Fruit fly (Drosophila melanogaster) whole organism: Measurements from ENCODE around the gene spoon.

Experiments
- CG8478 ChIP-seq: fragments of >200 bp; optimal IDR thresholded peaks from 2 replicates; lab custom pipeline; 2018; ENCODE audit warnings: inconsistent platforms
- Dll ChIP-seq: fragments of >200 bp; optimal IDR thresholded peaks from 2 replicates; lab custom pipeline; 2017
- EcR ChIP-seq, 2 experiments: fragments of >200 bp; optimal IDR thresholded peaks; 2 replicates each; lab custom pipeline; 2017; ENCODE audit warnings: missing biosample characterization in 2 of 2, missing genetic modification characterization in 2 of 2, missing genetic modification reagents in 2 of 2
- pan ChIP-seq: fragments of >200 bp; optimal IDR thresholded peaks from 2 replicates; lab custom pipeline; 2017
- psq ChIP-seq: fragments of >200 bp; optimal IDR thresholded peaks from 2 replicates; lab custom pipeline; 2017
- usp ChIP-seq: fragments of >200 bp; optimal IDR thresholded peaks from 2 replicates; lab custom pipeline; 2017; ENCODE audit warnings: missing biosample characterization, missing genetic modification characterization, mixed read lengths

dm6 chrX:5422251-5422551 is 1.5 kb upstream of the spoon start:
- TF ChIP-seq CG8478 (lab: Kevin White, UChicago): no peak
- no peak for TF ChIP-seq psq
- no peak for TF ChIP-seq Dll
- no peak for TF ChIP-seq usp (GFP tag; lab: Kevin White, UChicago)
- TF ChIP-seq EcR (GFP tag; optimal IDR thresholded peaks at IDR 0.05; lab: Kevin White, UChicago): no peak
- no peak for TF ChIP-seq pan (lab: Kevin White, UChicago)
